Worm (Caenorhabditis elegans) whole organism, L4 larva: ENCODE data around the gene W08E12.2.

Experiments
- mep-1 ChIP-seq: fragments of 150-350 bp; sonication (generic microtip); optimal IDR thresholded peaks from 3 replicates; lab custom pipeline; 2014; ENCODE audit warnings: missing biosample characterization, missing genetic modification characterization
- nhr-11 ChIP-seq: fragments of 150-350 bp; optimal IDR thresholded peaks from 2 replicates; lab custom pipeline; 2014; ENCODE audit warnings: missing biosample characterization, missing genetic modification characterization

DNA sequence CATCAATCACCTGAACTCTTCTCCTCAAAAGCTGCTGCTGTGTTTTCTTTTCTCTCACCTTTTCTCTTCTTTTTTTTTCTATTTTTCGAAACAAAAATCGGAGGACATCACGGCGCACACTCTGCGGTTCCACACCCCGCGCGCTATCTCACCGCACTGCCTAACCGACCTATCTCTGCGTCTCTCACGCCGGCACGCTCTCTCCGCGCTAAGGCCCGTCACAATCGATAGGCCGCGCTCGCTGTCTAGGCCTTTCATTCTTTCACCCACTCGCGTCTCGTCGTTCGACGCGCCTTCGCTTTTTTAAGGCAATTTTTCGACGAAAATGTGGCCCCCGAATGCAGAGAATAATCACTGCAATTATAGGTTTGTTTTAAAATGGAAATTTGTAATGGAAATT lies 5.6 kb downstream of the W08E12.2 start, which contains the start of gene zip-11:
- peak; percentile 38 for TF ChIP-seq nhr-11 (tag; lab: Kevin White, UChicago)
- TF ChIP-seq mep-1 (tag; lab: Kevin White, UChicago): peak; percentile 56
